Worm (Caenorhabditis elegans): Measurements from ENCODE around the gene gstk-1.

ce11 chrII:9619995-9620535 lies 36.4 kb upstream of the gstk-1 start:
- TF ChIP-seq scrt-1 (GFP tag; IDR thresholded peaks at IDR 0.05) (no peak), B0310.2 (tag; optimal IDR thresholded peaks at IDR 0.05) (no peak), ceh-13 (GFP tag; optimal IDR thresholded peaks at IDR 0.05) (no peak)

Measured in whole organism, early embryonic.